Worm (Caenorhabditis elegans) whole organism, L1 larva: ENCODE results near the gene T06A1.1.
A peak's percentile ranks its signal among the peaks of the same experiment; 100 is the strongest.

ENCODE experiments used
- C04F5.9 ChIP-seq: sonication (generic microtip); optimal IDR thresholded peaks from 2 replicates; lab custom pipeline; 2016; ENCODE audit warnings: missing genetic modification characterization, missing compliant biosample characterization
- C34B4.2 ChIP-seq: sonication (generic microtip); optimal IDR thresholded peaks from 2 replicates; lab custom pipeline; 2017; ENCODE audit warnings: mild to moderate bottlenecking, missing genetic modification characterization, missing compliant biosample characterization
- alr-1 ChIP-seq: fragments of 200-800 bp; sonication (Bioruptor generic); optimal IDR thresholded peaks from 2 replicates; lab custom pipeline; 2018; ENCODE audit warnings: borderline replicate concordance, mild to moderate bottlenecking, missing genetic modification characterization, missing compliant biosample characterization
- aly-2 ChIP-seq: fragments of 150-350 bp; optimal IDR thresholded peaks from 2 replicates; lab custom pipeline; 2014; ENCODE audit warnings: missing biosample characterization, missing genetic modification characterization
- ceh-63 ChIP-seq: fragments of 200-800 bp; sonication (Bioruptor generic); optimal IDR thresholded peaks from 2 replicates; lab custom pipeline; 2018; ENCODE audit warnings: mild to moderate bottlenecking, missing genetic modification characterization, missing compliant biosample characterization
- ceh-88 ChIP-seq: fragments of 200-800 bp; sonication (Bioruptor generic); IDR thresholded peaks from 2 replicates; pipeline ENCODE4 v1.3.6; 2022; ENCODE audit warnings: missing genetic modification characterization, missing compliant biosample characterization
- ceh-90 ChIP-seq: sonication (generic microtip); optimal IDR thresholded peaks from 2 replicates; lab custom pipeline; 2016; ENCODE audit warnings: missing genetic modification characterization, missing compliant biosample characterization
- ces-1 ChIP-seq: fragments of 150-350 bp; optimal IDR thresholded peaks from 2 replicates; lab custom pipeline; 2014; ENCODE audit warnings: missing biosample characterization, missing genetic modification reagents, missing genetic modification characterization
- dsc-1 ChIP-seq: sonication (generic microtip); optimal IDR thresholded peaks from 2 replicates; lab custom pipeline; 2016; ENCODE audit warnings: mild to moderate bottlenecking, missing genetic modification characterization, missing compliant biosample characterization
- efl-1 ChIP-seq, 4 experiments: fragments of 150-350 bp; optimal IDR thresholded peaks in 3 of 4; peaks in 1 of 4; 1 replicate in 1 of 4; 2 replicates in 3 of 4; lab custom pipeline; 2014; ENCODE audit warnings: missing biosample characterization in 2 of 4, missing genetic modification characterization in 2 of 4, missing genetic modification reagents in 2 of 4
- egl-27 ChIP-seq, 2 experiments: fragments of 150-350 bp in 1 of 2; sonication (generic microtip); optimal IDR thresholded peaks; 3 replicates each; lab custom pipeline; 2017 to 2018; ENCODE audit warnings: missing biosample characterization in 2 of 2, missing genetic modification characterization in 2 of 2, missing genetic modification reagents in 2 of 2
- elt-2 ChIP-seq: sonication (generic microtip); optimal IDR thresholded peaks from 2 replicates; lab custom pipeline; 2016; ENCODE audit warnings: missing genetic modification characterization, mild to moderate bottlenecking, inconsistent platforms, missing compliant biosample characterization, missing genetic modification reagents
- elt-3 ChIP-seq, 6 experiments: fragments of 150-350 bp in 1 of 6; sonication (generic microtip); optimal IDR thresholded peaks; 2 replicates each; lab custom pipeline; 2017 to 2018; ENCODE audit warnings: missing biosample characterization in 6 of 6, missing genetic modification characterization in 6 of 6, inconsistent platforms in 1 of 6
- fkh-4 ChIP-seq: sonication (generic microtip); optimal IDR thresholded peaks from 2 replicates; lab custom pipeline; 2016; ENCODE audit warnings: missing compliant biosample characterization, missing genetic modification characterization, borderline replicate concordance
- fkh-8 ChIP-seq: sonication (generic microtip); optimal IDR thresholded peaks from 2 replicates; lab custom pipeline; 2016; ENCODE audit warnings: mild to moderate bottlenecking, missing genetic modification characterization, missing compliant biosample characterization
- fos-1 ChIP-seq: fragments of 150-350 bp; optimal IDR thresholded peaks from 2 replicates; lab custom pipeline; 2014; ENCODE audit warnings: missing biosample characterization, missing genetic modification characterization
- hlh-17 ChIP-seq: fragments of 200-800 bp; sonication (Bioruptor generic); optimal IDR thresholded peaks from 2 replicates; lab custom pipeline; 2018; ENCODE audit warnings: missing genetic modification characterization, mild to moderate bottlenecking, missing compliant biosample characterization, moderate library complexity, borderline replicate concordance
- hpl-2 ChIP-seq: fragments of 150-350 bp; optimal IDR thresholded peaks from 2 replicates; lab custom pipeline; 2014; ENCODE audit warnings: missing biosample characterization, missing genetic modification reagents, missing genetic modification characterization
- irx-1 ChIP-seq: sonication (generic microtip); optimal IDR thresholded peaks from 2 replicates; lab custom pipeline; 2016; ENCODE audit warnings: missing genetic modification characterization, missing compliant biosample characterization
- isw-1 ChIP-seq: fragments of 200-800 bp; sonication (Bioruptor generic); IDR thresholded peaks from 2 replicates; pipeline ENCODE4 v1.3.6; 2022; ENCODE audit warnings: missing genetic modification characterization, missing compliant biosample characterization
- jun-1 ChIP-seq: fragments of 150-350 bp; optimal IDR thresholded peaks from 2 replicates; lab custom pipeline; 2014; ENCODE audit warnings: missing biosample characterization, missing genetic modification reagents, missing genetic modification characterization
- lin-13 ChIP-seq: fragments of 150-350 bp; optimal IDR thresholded peaks from 2 replicates; lab custom pipeline; 2014; ENCODE audit warnings: missing biosample characterization, missing genetic modification reagents, missing genetic modification characterization
- mab-9 ChIP-seq: fragments of 200-800 bp; sonication (Bioruptor generic); IDR thresholded peaks from 2 replicates; pipeline ENCODE4 v1.3.6; 2022; ENCODE audit warnings: missing genetic modification reagents, missing genetic modification characterization, missing compliant biosample characterization
- mef-2 ChIP-seq: fragments of 150-350 bp; optimal IDR thresholded peaks from 2 replicates; lab custom pipeline; 2014; ENCODE audit warnings: missing biosample characterization, missing genetic modification characterization
- mep-1 ChIP-seq: fragments of 150-350 bp; optimal IDR thresholded peaks from 2 replicates; lab custom pipeline; 2014; ENCODE audit warnings: missing biosample characterization, missing genetic modification characterization
- nhr-11 ChIP-seq: fragments of 150-350 bp; optimal IDR thresholded peaks from 2 replicates; lab custom pipeline; 2014; ENCODE audit warnings: missing biosample characterization, missing genetic modification characterization
- nhr-20 ChIP-seq: sonication (generic microtip); optimal IDR thresholded peaks from 2 replicates; lab custom pipeline; 2016; ENCODE audit warnings: mild to moderate bottlenecking, missing genetic modification characterization, missing compliant biosample characterization
- nhr-237 ChIP-seq: fragments of 150-350 bp; optimal IDR thresholded peaks from 2 replicates; lab custom pipeline; 2014; ENCODE audit warnings: missing biosample characterization, missing genetic modification characterization
- nhr-47 ChIP-seq: sonication (generic microtip); optimal IDR thresholded peaks from 2 replicates; lab custom pipeline; 2016; ENCODE audit warnings: mild to moderate bottlenecking, missing genetic modification characterization, moderate library complexity, missing compliant biosample characterization
- nhr-84 ChIP-seq: sonication (generic microtip); optimal IDR thresholded peaks from 2 replicates; lab custom pipeline; 2017; ENCODE audit warnings: missing biosample characterization, missing genetic modification characterization
- pag-3 ChIP-seq: sonication (generic microtip); optimal IDR thresholded peaks from 2 replicates; lab custom pipeline; 2017; ENCODE audit warnings: missing genetic modification characterization, mild to moderate bottlenecking, missing compliant biosample characterization, antibody characterized with exemption, borderline replicate concordance; ENCODE audit not compliant: insufficient read depth
- pax-3 ChIP-seq: fragments of 200-800 bp; sonication (Bioruptor generic); optimal IDR thresholded peaks from 2 replicates; lab custom pipeline; 2018; ENCODE audit warnings: mild to moderate bottlenecking, missing genetic modification characterization, moderate library complexity, missing compliant biosample characterization
- rnt-1 ChIP-seq: sonication (generic microtip); optimal IDR thresholded peaks from 2 replicates; lab custom pipeline; 2016; ENCODE audit warnings: mild to moderate bottlenecking, missing genetic modification characterization, moderate library complexity, missing compliant biosample characterization
- skn-1 ChIP-seq: fragments of 150-350 bp; optimal IDR thresholded peaks from 2 replicates; lab custom pipeline; 2014; ENCODE audit warnings: missing biosample characterization, missing genetic modification characterization
- sox-4 ChIP-seq: sonication (generic microtip); optimal IDR thresholded peaks from 2 replicates; lab custom pipeline; 2016; ENCODE audit warnings: missing genetic modification characterization, missing compliant biosample characterization
- sptf-1 ChIP-seq: fragments of 150-350 bp; optimal IDR thresholded peaks from 2 replicates; lab custom pipeline; 2014; ENCODE audit warnings: missing biosample characterization, missing genetic modification characterization
- unc-130 ChIP-seq: fragments of 150-350 bp; optimal IDR thresholded peaks from 2 replicates; lab custom pipeline; 2017; ENCODE audit warnings: missing biosample characterization, missing genetic modification characterization, inconsistent platforms
- unc-62 ChIP-seq: fragments of 150-350 bp; optimal IDR thresholded peaks from 2 replicates; lab custom pipeline; 2014; ENCODE audit warnings: missing biosample characterization, missing genetic modification reagents, missing genetic modification characterization
- unc-86 ChIP-seq: sonication (generic microtip); optimal IDR thresholded peaks from 2 replicates; lab custom pipeline; 2016; ENCODE audit warnings: missing genetic modification characterization, missing compliant biosample characterization
- vab-15 ChIP-seq: sonication (generic microtip); optimal IDR thresholded peaks from 2 replicates; lab custom pipeline; 2017; ENCODE audit warnings: missing genotype, mild to moderate bottlenecking, missing genetic modification characterization, missing compliant biosample characterization
- xbp-1 ChIP-seq: sonication (generic microtip); optimal IDR thresholded peaks from 2 replicates; lab custom pipeline; 2016; ENCODE audit warnings: missing genetic modification characterization, missing compliant biosample characterization
- ztf-11 ChIP-seq, 2 experiments: sonication (generic microtip); optimal IDR thresholded peaks; 2 replicates each; lab custom pipeline; 2016 to 2017; ENCODE audit warnings: missing genetic modification characterization in 2 of 2, missing biosample characterization in 1 of 2, missing compliant biosample characterization in 1 of 2

The T06A1.1 gene

ce11 chrV:1928473-1928872, 3.1 kb upstream of the T06A1.1 start:
- no peak for TF ChIP-seq sox-4
- no peak for TF ChIP-seq unc-86 (tag; lab: Kevin White, UChicago)
- no peak for TF ChIP-seq pax-3 (tag; lab: Kevin White, UChicago)
- no peak for TF ChIP-seq C04F5.9 (tag; lab: Kevin White, UChicago)
- no peak for TF ChIP-seq xbp-1 (tag; lab: Kevin White, UChicago)
- no peak for TF ChIP-seq mep-1
- TF ChIP-seq rnt-1 = no peak
- no peak for TF ChIP-seq dsc-1 (tag; lab: Kevin White, UChicago)
- no peak for TF ChIP-seq efl-1 (optimal IDR thresholded peaks at IDR 0.05; lab: Kevin White, UChicago)
- TF ChIP-seq efl-1 (GFP tag; optimal IDR thresholded peaks at IDR 0.05 in 1 of 2; lab: Kevin White, UChicago) = no peak
- no peak for TF ChIP-seq ces-1 (GFP tag; lab: Kevin White, UChicago)
- no peak for TF ChIP-seq unc-130 (tag; lab: Kevin White, UChicago)
- no peak for TF ChIP-seq irx-1 (tag; lab: Kevin White, UChicago)
- TF ChIP-seq nhr-47 (tag; lab: Kevin White, UChicago) = no peak
- TF ChIP-seq jun-1 (tag; lab: Kevin White, UChicago) = no peak
- no peak for TF ChIP-seq mef-2 (tag; lab: Kevin White, UChicago)
- TF ChIP-seq ceh-63 (GFP tag; lab: Kevin White, UChicago) = no peak
- no peak for TF ChIP-seq hpl-2

- TF ChIP-seq lin-13 (GFP tag; lab: Kevin White, UChicago) (no peak), elt-2 (tag; lab: Kevin White, UChicago) (peak; percentile 75)
Measured at ce11 chrV:1927015-1927414, 1.6 kb upstream of the T06A1.1 start, which contains the start of gene T06A1.5. Gene T06A1.5, plus strand, starts transcription at chrV:1927223.

ce11 chrV:1921321-1921720, 4.1 kb downstream of the T06A1.1 start, which contains the start of gene gst-37:
Gene gst-37, plus strand, starts transcription at chrV:1921621.
- TF ChIP-seq nhr-237 (tag; lab: Kevin White, UChicago) (no peak), elt-2 (tag; lab: Kevin White, UChicago) (no peak), nhr-11 (tag; lab: Kevin White, UChicago) (no peak), ceh-63 (GFP tag; lab: Kevin White, UChicago) (no peak), mef-2 (tag; lab: Kevin White, UChicago) (no peak), C04F5.9 (tag; lab: Kevin White, UChicago) (no peak)
- TF ChIP-seq, all 84 proteins: peak for 0

ce11 chrV:1920105-1920504, 5.3 kb downstream of the T06A1.1 start, which contains the start of gene Y32G9A.12:
Gene Y32G9A.12, minus strand, starts transcription at chrV:1920205.
- TF ChIP-seq C34B4.2 (tag; lab: Kevin White, UChicago) = no peak
- no peak for TF ChIP-seq vab-15
- TF ChIP-seq ceh-63 (GFP tag; lab: Kevin White, UChicago) = no peak
- TF ChIP-seq unc-62 (GFP tag; lab: Kevin White, UChicago) = no peak
- TF ChIP-seq efl-1 (optimal IDR thresholded peaks at IDR 0.05; lab: Kevin White, UChicago) = no peak
- no peak for TF ChIP-seq efl-1 (GFP tag; optimal IDR thresholded peaks at IDR 0.05 in 1 of 2; lab: Kevin White, UChicago)
- TF ChIP-seq fos-1 (tag; lab: Kevin White, UChicago) = no peak
- no peak for TF ChIP-seq nhr-84 (tag; lab: Kevin White, UChicago)

ce11 chrV:1918030-1918559, 7.3 kb downstream of the T06A1.1 start, which contains the start of gene Y32G9A.2:
Gene Y32G9A.2, plus strand, starts transcription at chrV:1918509.
- TF ChIP-seq mab-9 (GFP tag; lab: Robert Waterston, UW) (no peak), sptf-1 (no peak), pag-3 (tag; lab: Kevin White, UChicago) (no peak), alr-1 (tag; lab: Kevin White, UChicago) (no peak), hpl-2 (no peak), egl-27 (tag; optimal IDR thresholded peaks at IDR 0.05; lab: Kevin White, UChicago) (no peak), unc-130 (tag; lab: Kevin White, UChicago) (no peak), isw-1 (GFP tag; lab: Robert Waterston, UW) (peak; percentile 6; the same call in 1 of the 2 replicates), C04F5.9 (tag; lab: Kevin White, UChicago) (no peak), elt-2 (tag; lab: Kevin White, UChicago) (no peak), ceh-90 (tag; lab: Kevin White, UChicago) (no peak), elt-3 (tag; optimal IDR thresholded peaks at IDR 0.05; lab: Kevin White, UChicago) (no peak), nhr-20 (peak; percentile 49), fkh-8 (no peak), mep-1 (no peak), ztf-11 (tag; optimal IDR thresholded peaks at IDR 0.05; lab: Kevin White, UChicago) (no peak), aly-2 (tag; lab: Kevin White, UChicago) (no peak), rnt-1 (peak; percentile 45), skn-1 (tag; lab: Kevin White, UChicago) (peak; percentile 43), fkh-4 (tag; lab: Kevin White, UChicago) (no peak), hlh-17 (GFP tag; lab: Kevin White, UChicago) (no peak), ceh-88 (GFP tag; lab: Robert Waterston, UW) (no peak)
